Worm (Caenorhabditis elegans) whole organism, L3 larva: ENCODE measurements around the gene ceh-23.
A peak's percentile ranks its signal among the peaks of the same experiment; 100 is the strongest.

Experiments used
- ZK546.5 ChIP-seq: sonication (generic microtip); optimal IDR thresholded peaks from 2 replicates; lab custom pipeline; 2017; ENCODE audit warnings: missing biosample characterization, missing genetic modification characterization
- ama-1 ChIP-seq: fragments of 150-350 bp; optimal IDR thresholded peaks from 2 replicates; lab custom pipeline; 2018
- ceh-28 ChIP-seq: fragments of 150-350 bp; optimal IDR thresholded peaks from 2 replicates; lab custom pipeline; 2014; ENCODE audit warnings: missing biosample characterization, missing genetic modification reagents, missing genetic modification characterization
- ceh-82 ChIP-seq: fragments of 150-350 bp; optimal IDR thresholded peaks from 2 replicates; lab custom pipeline; 2014; ENCODE audit warnings: missing biosample characterization, missing genetic modification characterization
- ceh-9 ChIP-seq: sonication (generic microtip); optimal IDR thresholded peaks from 2 replicates; lab custom pipeline; 2018; ENCODE audit warnings: missing biosample characterization, missing genetic modification characterization
- elt-3 ChIP-seq, 3 experiments: fragments of 150-350 bp in 1 of 3; sonication (generic microtip) in 2 of 3; optimal IDR thresholded peaks; 2 replicates in 2 of 3; 4 replicates in 1 of 3; lab custom pipeline; 2014 to 2017; ENCODE audit warnings: missing biosample characterization in 3 of 3, missing genetic modification characterization in 3 of 3
- lin-39 ChIP-seq: fragments of 150-350 bp; optimal IDR thresholded peaks from 2 replicates; lab custom pipeline; 2018; ENCODE audit warnings: missing biosample characterization, missing genetic modification reagents, missing genetic modification characterization
- mml-1 ChIP-seq: fragments of 150-350 bp; sonication (generic microtip); optimal IDR thresholded peaks from 3 replicates; lab custom pipeline; 2014; ENCODE audit warnings: missing biosample characterization, missing genetic modification characterization
- nhr-25 ChIP-seq: sonication (generic microtip); optimal IDR thresholded peaks from 2 replicates; lab custom pipeline; 2017; ENCODE audit warnings: missing biosample characterization, missing genetic modification characterization
- nhr-76 ChIP-seq: fragments of 150-350 bp; sonication (generic microtip); optimal IDR thresholded peaks from 5 replicates; lab custom pipeline; 2014; ENCODE audit warnings: missing biosample characterization, missing genetic modification characterization
- nhr-77 ChIP-seq: fragments of 150-350 bp; optimal IDR thresholded peaks from 2 replicates; lab custom pipeline; 2014; ENCODE audit warnings: missing biosample characterization, missing genetic modification characterization
- pqm-1 ChIP-seq: fragments of 150-350 bp; optimal IDR thresholded peaks from 2 replicates; lab custom pipeline; 2017; ENCODE audit warnings: missing biosample characterization, missing genetic modification characterization, inconsistent platforms
- snpc-4 ChIP-seq: fragments of 150-350 bp; optimal IDR thresholded peaks from 2 replicates; lab custom pipeline; 2014; ENCODE audit warnings: missing biosample characterization, missing genetic modification characterization
- unc-62 ChIP-seq: fragments of 150-350 bp; sonication (generic microtip); optimal IDR thresholded peaks from 4 replicates; lab custom pipeline; 2014; ENCODE audit warnings: missing biosample characterization, missing genetic modification reagents, missing genetic modification characterization

DNA sequence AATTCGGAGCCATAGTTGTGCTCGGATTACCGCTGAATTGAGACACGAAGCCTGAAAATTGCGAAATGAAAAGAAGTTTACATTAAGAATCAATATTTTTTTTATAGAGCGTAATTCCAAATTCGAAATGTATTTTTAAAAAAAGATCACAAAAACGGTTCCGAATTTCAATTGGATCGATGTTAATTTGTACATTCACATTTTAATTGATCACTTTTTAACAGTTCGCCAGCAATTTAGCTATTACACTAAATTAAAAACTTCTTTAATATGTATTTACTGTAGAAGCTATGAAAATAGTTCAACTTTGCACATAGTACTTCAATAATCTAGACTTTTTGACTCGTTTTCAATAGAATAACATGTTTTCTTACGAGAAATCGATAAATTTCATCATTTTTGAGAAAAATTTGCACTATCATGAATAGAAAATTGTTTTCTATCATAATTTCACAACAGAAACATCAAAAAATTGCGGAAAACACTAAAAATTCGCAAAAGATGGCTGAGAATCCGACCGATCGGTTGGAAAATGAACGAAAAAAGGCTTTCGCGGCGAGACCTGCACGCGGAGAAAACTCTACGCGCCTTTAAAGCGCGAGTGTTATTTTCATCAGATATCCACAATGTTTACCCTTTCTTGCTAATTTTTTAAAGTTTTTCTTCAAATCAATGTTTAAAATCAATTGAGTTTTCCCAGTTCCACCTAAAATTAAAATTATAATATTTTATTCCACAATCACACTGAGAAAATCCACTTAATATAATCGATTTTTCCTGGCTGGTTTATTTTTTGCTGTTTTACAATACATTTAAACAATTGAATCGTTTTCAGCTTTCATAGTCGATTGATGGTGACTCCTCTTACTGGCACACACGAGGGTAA is 10.6 kb upstream of the ceh-23 start, which contains the start of the genes egl-45 and kcmf-1:
- TF ChIP-seq unc-62 (GFP tag; lab: Kevin White, UChicago): no peak
- no peak for TF ChIP-seq elt-3 (tag; optimal IDR thresholded peaks at IDR 0.05; lab: Kevin White, UChicago)
- no peak for TF ChIP-seq mml-1 (tag; lab: Kevin White, UChicago)
- no peak for TF ChIP-seq ceh-9 (tag; lab: Kevin White, UChicago)
- peak; percentile 21 for TF ChIP-seq nhr-25
- no peak for TF ChIP-seq nhr-77
- no peak for TF ChIP-seq nhr-76 (tag; lab: Kevin White, UChicago)
- no peak for TF ChIP-seq ceh-28 (tag; lab: Kevin White, UChicago)
- no peak for TF ChIP-seq lin-39
- TF ChIP-seq ZK546.5 (tag; lab: Kevin White, UChicago): no peak
- no peak for TF ChIP-seq pqm-1 (tag; lab: Kevin White, UChicago)
- TF ChIP-seq ceh-82 (tag; lab: Kevin White, UChicago): no peak
- TF ChIP-seq ama-1 (lab: Kevin White, UChicago): no peak
- TF ChIP-seq snpc-4 (tag; lab: Kevin White, UChicago): no peak
